Worm (Caenorhabditis elegans) whole organism, late embryonic: ENCODE measurements around the gene puf-6.

Source experiments
- T23F11.4 ChIP-seq: fragments of 200-800 bp; sonication (Bioruptor generic); optimal IDR thresholded peaks from 2 replicates; lab custom pipeline; 2018; ENCODE audit warnings: mild to moderate bottlenecking, missing genetic modification characterization, missing compliant biosample characterization
- ceh-14 ChIP-seq: sonication (generic microtip); optimal IDR thresholded peaks from 2 replicates; lab custom pipeline; 2016; ENCODE audit warnings: missing genotype, missing genetic modification characterization, missing compliant biosample characterization
- ceh-18 ChIP-seq: sonication (generic microtip); optimal IDR thresholded peaks from 2 replicates; lab custom pipeline; 2016; ENCODE audit warnings: missing genetic modification characterization, missing compliant biosample characterization
- ceh-19 ChIP-seq: fragments of 200-800 bp; sonication (Bioruptor generic); optimal IDR thresholded peaks from 2 replicates; lab custom pipeline; 2018; ENCODE audit warnings: mild to moderate bottlenecking, missing genetic modification characterization, missing compliant biosample characterization
- ceh-2 ChIP-seq: sonication (generic microtip); optimal IDR thresholded peaks from 2 replicates; lab custom pipeline; 2016; ENCODE audit warnings: missing genotype, missing genetic modification characterization, missing compliant biosample characterization
- ceh-22 ChIP-seq: sonication (generic microtip); optimal IDR thresholded peaks from 2 replicates; lab custom pipeline; 2017; ENCODE audit warnings: missing biosample characterization, missing genetic modification characterization
- ceh-30 ChIP-seq: fragments of 150-350 bp; optimal IDR thresholded peaks from 2 replicates; lab custom pipeline; 2014; ENCODE audit warnings: missing biosample characterization, missing genetic modification characterization
- ceh-48 ChIP-seq: sonication (generic microtip); optimal IDR thresholded peaks from 2 replicates; lab custom pipeline; 2016; ENCODE audit warnings: missing genetic modification characterization, inconsistent platforms, missing compliant biosample characterization
- che-1 ChIP-seq: sonication (generic microtip); optimal IDR thresholded peaks from 2 replicates; lab custom pipeline; 2016; ENCODE audit warnings: mild to moderate bottlenecking, missing genetic modification characterization, missing compliant biosample characterization
- dmd-4 ChIP-seq: sonication (generic microtip); optimal IDR thresholded peaks from 2 replicates; lab custom pipeline; 2016; ENCODE audit warnings: borderline replicate concordance, missing genetic modification characterization, missing compliant biosample characterization
- dve-1 ChIP-seq: sonication (generic microtip); optimal IDR thresholded peaks from 2 replicates; lab custom pipeline; 2017; ENCODE audit warnings: antibody characterized with exemption, mild to moderate bottlenecking, missing genetic modification characterization, missing compliant biosample characterization
- elt-2 ChIP-seq: sonication (generic microtip); optimal IDR thresholded peaks from 2 replicates; lab custom pipeline; 2016; ENCODE audit warnings: missing genetic modification reagents, missing genetic modification characterization, missing compliant biosample characterization
- ets-4 ChIP-seq: sonication (generic microtip); optimal IDR thresholded peaks from 2 replicates; lab custom pipeline; 2016; ENCODE audit warnings: missing genetic modification characterization, missing compliant biosample characterization
- fkh-10 ChIP-seq: fragments of 150-350 bp; optimal IDR thresholded peaks from 2 replicates; lab custom pipeline; 2014; ENCODE audit warnings: missing biosample characterization, missing genetic modification reagents, missing genetic modification characterization
- fkh-6 ChIP-seq: sonication (generic microtip); optimal IDR thresholded peaks from 2 replicates; lab custom pipeline; 2016; ENCODE audit warnings: missing genetic modification characterization, missing compliant biosample characterization
- gmeb-2 ChIP-seq: sonication (generic microtip); optimal IDR thresholded peaks from 2 replicates; lab custom pipeline; 2016; ENCODE audit warnings: missing genetic modification characterization, inconsistent platforms, missing compliant biosample characterization
- hlh-13 ChIP-seq: fragments of 200-800 bp; sonication (Bioruptor generic); optimal IDR thresholded peaks from 2 replicates; lab custom pipeline; 2018; ENCODE audit warnings: mild to moderate bottlenecking, missing genetic modification characterization, missing compliant biosample characterization
- hlh-15 ChIP-seq: sonication (generic microtip); optimal IDR thresholded peaks from 2 replicates; lab custom pipeline; 2016; ENCODE audit warnings: missing genetic modification characterization, missing compliant biosample characterization
- hlh-6 ChIP-seq: sonication (generic microtip); optimal IDR thresholded peaks from 2 replicates; lab custom pipeline; 2016; ENCODE audit warnings: missing genotype, missing genetic modification characterization, missing compliant biosample characterization
- lim-6 ChIP-seq: sonication (generic microtip); optimal IDR thresholded peaks from 2 replicates; lab custom pipeline; 2016; ENCODE audit warnings: missing genetic modification characterization, missing compliant biosample characterization
- lin-11 ChIP-seq: fragments of 200-800 bp; sonication (Bioruptor generic); optimal IDR thresholded peaks from 2 replicates; lab custom pipeline; 2018; ENCODE audit warnings: mild to moderate bottlenecking, missing genetic modification characterization, missing compliant biosample characterization
- madf-2 ChIP-seq: sonication (generic microtip); optimal IDR thresholded peaks from 2 replicates; lab custom pipeline; 2017; ENCODE audit warnings: missing genetic modification characterization, missing compliant biosample characterization
- nfya-1 ChIP-seq: sonication (generic microtip); optimal IDR thresholded peaks from 2 replicates; lab custom pipeline; 2017; ENCODE audit warnings: missing genetic modification characterization, mild to moderate bottlenecking, missing compliant biosample characterization, antibody characterized with exemption, moderate library complexity
- nhr-11 ChIP-seq: fragments of 150-350 bp; optimal IDR thresholded peaks from 2 replicates; lab custom pipeline; 2014; ENCODE audit warnings: missing biosample characterization, missing genetic modification characterization
- nhr-232 ChIP-seq: sonication (generic microtip); optimal IDR thresholded peaks from 2 replicates; lab custom pipeline; 2016; ENCODE audit warnings: missing genetic modification characterization, missing compliant biosample characterization
- npax-4 ChIP-seq: sonication (generic microtip); optimal IDR thresholded peaks from 2 replicates; lab custom pipeline; 2016; ENCODE audit warnings: missing genetic modification characterization, missing compliant biosample characterization
- pag-3 ChIP-seq: sonication (generic microtip); optimal IDR thresholded peaks from 2 replicates; lab custom pipeline; 2016; ENCODE audit warnings: missing compliant biosample characterization, missing genetic modification characterization, borderline replicate concordance
- pha-2 ChIP-seq: sonication (generic microtip); optimal IDR thresholded peaks from 2 replicates; lab custom pipeline; 2017; ENCODE audit warnings: mild to moderate bottlenecking, missing genetic modification characterization, missing compliant biosample characterization
- pqm-1 ChIP-seq: sonication (generic microtip); optimal IDR thresholded peaks from 2 replicates; lab custom pipeline; 2016; ENCODE audit warnings: missing genetic modification characterization, missing compliant biosample characterization
- pros-1 ChIP-seq: fragments of 150-350 bp; optimal IDR thresholded peaks from 2 replicates; lab custom pipeline; 2014; ENCODE audit warnings: missing biosample characterization, missing genetic modification reagents, missing genetic modification characterization
- ref-2 ChIP-seq: sonication (generic microtip); optimal IDR thresholded peaks from 2 replicates; lab custom pipeline; 2016; ENCODE audit warnings: missing genetic modification characterization, missing compliant biosample characterization
- sox-2 ChIP-seq: fragments of 200-800 bp; sonication (Bioruptor generic); IDR thresholded peaks from 2 replicates; pipeline ENCODE4 v1.3.6; 2022; ENCODE audit warnings: missing genetic modification reagents, missing genetic modification characterization, missing compliant biosample characterization
- sox-4 ChIP-seq: sonication (generic microtip); optimal IDR thresholded peaks from 2 replicates; lab custom pipeline; 2017; ENCODE audit warnings: mild to moderate bottlenecking, missing genetic modification characterization, inconsistent platforms, missing compliant biosample characterization
- syd-9 ChIP-seq: sonication (generic microtip); optimal IDR thresholded peaks from 2 replicates; lab custom pipeline; 2016; ENCODE audit warnings: mild to moderate bottlenecking, missing genetic modification characterization, moderate library complexity, missing compliant biosample characterization
- tbx-2 ChIP-seq: sonication (generic microtip); optimal IDR thresholded peaks from 2 replicates; lab custom pipeline; 2016; ENCODE audit warnings: missing genetic modification characterization, missing compliant biosample characterization
- tbx-7 ChIP-seq: sonication (generic microtip); optimal IDR thresholded peaks from 2 replicates; lab custom pipeline; 2016; ENCODE audit warnings: missing genotype, missing genetic modification characterization, missing compliant biosample characterization
- unc-55 ChIP-seq: sonication (generic microtip); optimal IDR thresholded peaks from 2 replicates; lab custom pipeline; 2017; ENCODE audit warnings: missing biosample characterization, missing genetic modification reagents, missing genetic modification characterization
- unc-86 ChIP-seq: sonication (generic microtip); optimal IDR thresholded peaks from 2 replicates; lab custom pipeline; 2016; ENCODE audit warnings: missing genetic modification characterization, missing compliant biosample characterization
- zip-5 ChIP-seq: sonication (generic microtip); optimal IDR thresholded peaks from 2 replicates; lab custom pipeline; 2016; ENCODE audit warnings: missing genetic modification characterization, missing compliant biosample characterization

The puf-6 gene

ce11 chrII:13029290-13030050 is 13.8 kb downstream of the puf-6 start:
- TF ChIP-seq gmeb-2 (tag; lab: Kevin White, UChicago), result no peak
- peak; percentile 69 for TF ChIP-seq elt-2 (tag; lab: Kevin White, UChicago)
- TF ChIP-seq, all 69 proteins: peak for 1

ce11 chrII:13025794-13026412 is 17.3 kb downstream of the puf-6 start, which contains the start of gene max-2:
Gene max-2, minus strand, starts transcription at chrII:13025844.
- TF ChIP-seq unc-55 (GFP tag; lab: Kevin White, UChicago), result no peak
- no peak for TF ChIP-seq nhr-11 (tag; lab: Kevin White, UChicago)
- no peak for TF ChIP-seq pros-1 (tag; lab: Kevin White, UChicago)
- no peak for TF ChIP-seq dmd-4
- TF ChIP-seq elt-2 (tag; lab: Kevin White, UChicago), result no peak
- no peak for TF ChIP-seq ceh-30 (tag; lab: Kevin White, UChicago)
- TF ChIP-seq ceh-48 (tag; lab: Kevin White, UChicago), result no peak
- no peak for TF ChIP-seq nfya-1 (tag; lab: Kevin White, UChicago)
- TF ChIP-seq ceh-19, result no peak
- TF ChIP-seq hlh-13 (GFP tag; lab: Kevin White, UChicago), result no peak
- no peak for TF ChIP-seq sox-2 (GFP tag; lab: Robert Waterston, UW)
- TF ChIP-seq pha-2 (tag; lab: Kevin White, UChicago), result no peak
- TF ChIP-seq lim-6 (tag; lab: Kevin White, UChicago), result no peak
- no peak for TF ChIP-seq npax-4 (tag; lab: Kevin White, UChicago)
- no peak for TF ChIP-seq zip-5 (tag; lab: Kevin White, UChicago)
- TF ChIP-seq pag-3 (tag; lab: Kevin White, UChicago), result no peak

ce11 chrII:13023518-13023917 is 19.7 kb downstream of the puf-6 start:
- TF ChIP-seq fkh-10 (GFP tag; lab: Kevin White, UChicago), result no peak
- TF ChIP-seq ceh-14, result no peak
- no peak for TF ChIP-seq syd-9 (tag; lab: Kevin White, UChicago)
- no peak for TF ChIP-seq madf-2 (tag; lab: Kevin White, UChicago)
- no peak for TF ChIP-seq hlh-15 (tag; lab: Kevin White, UChicago)
- TF ChIP-seq che-1 (tag; lab: Kevin White, UChicago), result no peak
- TF ChIP-seq fkh-6 (tag; lab: Kevin White, UChicago), result no peak
- no peak for TF ChIP-seq hlh-13 (GFP tag; lab: Kevin White, UChicago)
- TF ChIP-seq ceh-19, result no peak
- no peak for TF ChIP-seq pha-2 (tag; lab: Kevin White, UChicago)
- no peak for TF ChIP-seq hlh-6 (tag; lab: Kevin White, UChicago)
- TF ChIP-seq tbx-2 (tag; lab: Kevin White, UChicago), result no peak
- no peak for TF ChIP-seq ceh-22 (tag; lab: Kevin White, UChicago)
- TF ChIP-seq dve-1 (tag; lab: Kevin White, UChicago), result no peak
- no peak for TF ChIP-seq ref-2 (tag; lab: Kevin White, UChicago)
- no peak for TF ChIP-seq sox-4 (tag; lab: Kevin White, UChicago)
- no peak for TF ChIP-seq ceh-2 (tag; lab: Kevin White, UChicago)
- TF ChIP-seq tbx-7 (tag; lab: Kevin White, UChicago), result no peak

- TF ChIP-seq ceh-19, result no peak
- TF ChIP-seq ets-4 (tag; lab: Kevin White, UChicago), result no peak
- TF ChIP-seq nhr-232 (tag; lab: Kevin White, UChicago), result no peak
- no peak for TF ChIP-seq pha-2 (tag; lab: Kevin White, UChicago)
- TF ChIP-seq zip-5 (tag; lab: Kevin White, UChicago), result no peak
- no peak for TF ChIP-seq gmeb-2 (tag; lab: Kevin White, UChicago)
- no peak for TF ChIP-seq unc-86 (tag; lab: Kevin White, UChicago)
- TF ChIP-seq nhr-11 (tag; lab: Kevin White, UChicago), result no peak
- no peak for TF ChIP-seq npax-4 (tag; lab: Kevin White, UChicago)
- no peak for TF ChIP-seq T23F11.4 (GFP tag; lab: Kevin White, UChicago)
- TF ChIP-seq sox-2 (GFP tag; lab: Robert Waterston, UW), result no peak
- TF ChIP-seq ceh-18 (tag; lab: Kevin White, UChicago), result no peak
- no peak for TF ChIP-seq pqm-1 (tag; lab: Kevin White, UChicago)
- TF ChIP-seq pros-1 (tag; lab: Kevin White, UChicago), result no peak
- TF ChIP-seq lin-11 (tag; lab: Kevin White, UChicago), result no peak
- TF ChIP-seq, all 69 proteins: peak for 0
These were observed 20.7 kb downstream of the puf-6 start for ce11 chrII:13022555-13022954.
